Fruit fly (Drosophila melanogaster) S2 (cell line): ENCODE data around the gene CG15357.

Experiments
- CG8478 ChIP-seq: fragments of >200 bp; optimal IDR thresholded peaks from 2 replicates; lab custom pipeline; 2018
- CTCF ChIP-seq, 2 experiments: fragments of >200 bp; optimal IDR thresholded peaks; 2 replicates each; lab custom pipeline; 2018

The CG15357 gene

DNA sequence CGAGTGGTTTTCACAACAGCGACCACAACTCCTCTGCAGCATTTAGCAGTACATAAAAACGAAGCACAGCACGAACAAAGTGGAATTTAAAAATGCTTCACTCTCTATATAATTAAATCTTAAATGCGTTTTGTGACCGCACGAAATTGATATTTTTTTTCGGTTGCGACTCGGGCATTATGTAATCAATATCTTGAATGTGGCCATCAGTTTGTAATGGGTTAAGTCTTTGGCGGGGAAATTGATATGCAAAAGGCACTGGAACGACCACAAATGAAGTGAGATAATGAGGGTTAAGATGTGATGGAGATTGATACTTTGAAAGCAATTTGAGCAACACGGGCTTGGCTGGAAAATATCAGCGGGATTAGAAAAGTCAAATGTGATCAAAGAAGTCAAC is 21.7 kb downstream of the CG15357 start:
- no peak for TF ChIP-seq CTCF (optimal IDR thresholded peaks at IDR 0.05; lab: Kevin White, UChicago)
- no peak for TF ChIP-seq CG8478 (lab: Kevin White, UChicago)

DNA sequence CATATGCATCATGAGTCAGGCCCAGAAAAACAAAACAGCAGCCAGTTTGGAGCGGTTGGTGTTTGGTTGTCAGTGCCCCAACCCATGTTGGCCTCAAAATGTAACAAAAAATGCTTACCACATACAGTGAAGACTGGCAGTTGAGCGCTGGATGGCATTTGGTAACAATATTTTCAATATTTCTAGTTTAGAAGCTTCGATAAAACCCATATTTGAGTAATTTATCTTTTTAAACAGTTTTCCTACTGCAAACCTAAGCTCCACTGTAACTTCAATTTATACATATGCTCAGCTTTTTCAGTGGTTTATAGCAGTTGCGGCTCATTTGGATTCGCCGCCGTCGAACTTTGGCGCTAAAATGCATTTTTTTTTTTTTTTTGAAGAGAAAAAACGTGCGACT is 29.0 kb downstream of the CG15357 start:
- TF ChIP-seq CTCF (optimal IDR thresholded peaks at IDR 0.05; lab: Kevin White, UChicago) (no peak), CG8478 (lab: Kevin White, UChicago) (no peak)

DNA sequence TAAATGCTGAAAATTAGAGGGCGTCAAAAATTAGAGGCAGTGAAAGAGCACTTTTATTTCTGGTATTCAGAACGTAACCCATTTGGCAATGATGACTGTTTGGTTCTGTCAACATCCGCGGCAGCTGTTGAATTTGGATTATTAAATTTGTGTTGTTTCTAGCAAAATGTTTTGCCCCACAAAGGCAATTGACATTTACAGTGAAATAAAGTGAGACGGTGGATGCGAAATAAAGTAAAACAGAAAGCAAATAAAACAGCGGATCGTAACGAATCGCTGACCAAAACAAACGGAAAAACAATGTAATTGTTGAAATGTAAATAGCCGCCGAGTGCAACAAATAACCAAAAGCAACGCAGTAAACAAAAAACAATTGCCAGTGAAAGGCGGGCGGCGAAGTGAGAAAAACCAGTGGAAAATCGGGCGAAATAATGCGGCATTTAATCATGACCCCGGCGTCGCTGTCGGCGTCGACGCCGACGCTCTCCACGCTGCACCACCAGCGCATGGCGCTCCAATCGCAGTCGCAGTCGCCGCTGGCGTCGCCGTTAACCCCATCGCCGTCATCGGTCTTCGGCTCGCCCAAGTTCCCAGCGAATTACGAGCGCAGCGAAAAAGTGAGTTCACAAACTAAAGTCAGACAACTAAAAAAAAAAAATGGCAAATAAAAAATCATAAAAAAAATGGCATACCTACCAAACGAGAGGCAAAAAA is 32.3 kb downstream of the CG15357 start:
- TF ChIP-seq CTCF (optimal IDR thresholded peaks at IDR 0.05; lab: Kevin White, UChicago) (no peak), CG8478 (lab: Kevin White, UChicago) (no peak)

- no peak for TF ChIP-seq CTCF (optimal IDR thresholded peaks at IDR 0.05; lab: Kevin White, UChicago)
Observed at dm6 chr2L:1912489-1912888, 33.0 kb downstream of the CG15357 start.

- TF ChIP-seq CTCF (optimal IDR thresholded peaks at IDR 0.05; lab: Kevin White, UChicago) (no peak), CG8478 (lab: Kevin White, UChicago) (no peak)
Observed at dm6 chr2L:1911316-1911873, 34.1 kb downstream of the CG15357 start.

DNA sequence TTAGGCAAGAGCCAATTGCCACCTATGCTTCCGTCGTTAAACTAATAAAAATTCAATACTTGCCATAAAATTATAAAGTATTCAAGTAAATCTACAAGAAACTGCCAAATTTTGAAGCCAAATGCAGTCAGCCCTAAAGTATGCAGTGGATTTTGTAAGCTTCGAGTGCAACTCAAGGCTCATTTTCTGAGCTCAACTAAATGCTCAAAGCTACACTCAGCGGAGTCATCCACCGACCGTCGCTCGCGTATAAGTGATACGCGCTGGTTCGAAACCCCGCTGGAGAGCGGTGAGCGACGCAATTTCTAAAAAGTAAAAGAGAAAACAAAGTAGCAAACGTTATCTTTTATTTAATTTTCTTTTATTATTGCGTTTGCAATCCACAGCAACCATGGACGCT is 35.8 kb downstream of the CG15357 start:
- TF ChIP-seq CG8478 (lab: Kevin White, UChicago) (no peak), CTCF (optimal IDR thresholded peaks at IDR 0.05; lab: Kevin White, UChicago) (peak; percentile 56 to 67)

dm6 chr2L:1907098-1907497 is 38.4 kb downstream of the CG15357 start:
- TF ChIP-seq CG8478 (lab: Kevin White, UChicago) (no peak), CTCF (optimal IDR thresholded peaks at IDR 0.05; lab: Kevin White, UChicago) (no peak)

DNA sequence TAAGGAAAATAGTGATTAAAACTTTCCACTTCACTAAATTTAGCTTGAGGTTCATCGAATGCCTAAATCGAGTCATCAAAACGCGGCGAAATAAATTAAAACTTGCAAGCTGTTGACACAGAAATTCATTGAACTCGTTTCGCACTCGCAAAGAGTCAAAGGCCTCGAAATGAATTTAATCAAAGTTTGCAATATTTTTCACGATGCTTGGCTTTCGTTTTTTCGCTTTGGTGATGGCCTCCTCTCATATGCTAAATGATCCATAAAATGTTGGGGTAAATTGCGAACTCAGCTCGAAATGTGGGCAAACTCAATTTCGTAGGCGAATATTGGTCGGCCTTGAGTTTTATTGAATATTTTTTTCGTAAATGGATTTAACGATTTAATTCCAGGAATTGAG is 39.2 kb downstream of the CG15357 start:
- TF ChIP-seq CG8478 (lab: Kevin White, UChicago) (no peak), CTCF (optimal IDR thresholded peaks at IDR 0.05; lab: Kevin White, UChicago) (no peak)

- TF ChIP-seq CG8478 (lab: Kevin White, UChicago) (no peak), CTCF (optimal IDR thresholded peaks at IDR 0.05; lab: Kevin White, UChicago) (no peak)
Observed at dm6 chr2L:1902904-1903303, 42.6 kb downstream of the CG15357 start.

DNA sequence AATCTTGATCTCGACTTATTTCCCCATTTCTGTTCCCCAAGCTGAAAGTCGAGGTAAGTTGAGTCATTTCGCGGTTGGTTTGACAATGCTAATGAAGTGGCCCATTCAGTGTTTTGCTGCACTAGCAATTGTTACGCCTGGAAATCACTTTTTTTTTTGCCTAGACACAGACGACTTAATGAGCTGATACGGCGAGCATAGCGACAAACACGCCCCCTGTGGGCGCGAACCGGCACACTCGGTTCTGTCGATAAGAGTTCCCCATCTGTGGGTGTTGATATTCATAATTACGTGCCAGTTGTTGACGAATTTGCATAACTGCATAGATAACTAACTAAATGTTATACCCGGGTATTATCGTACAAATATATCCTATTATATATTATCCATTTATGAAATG is 43.3 kb downstream of the CG15357 start:
- no peak for TF ChIP-seq CG8478 (lab: Kevin White, UChicago)
- peak; percentile 79 to 84 for TF ChIP-seq CTCF (optimal IDR thresholded peaks at IDR 0.05; lab: Kevin White, UChicago)

- no peak for TF ChIP-seq CG8478 (lab: Kevin White, UChicago)
- no peak for TF ChIP-seq CTCF (optimal IDR thresholded peaks at IDR 0.05; lab: Kevin White, UChicago)
Observed at dm6 chr2L:1901269-1901668, 44.2 kb downstream of the CG15357 start.
